Fruit fly (Drosophila melanogaster) whole organism: ENCODE results near the gene CG6236.

Experiments used
- CG8478 ChIP-seq: fragments of >200 bp; optimal IDR thresholded peaks from 2 replicates; lab custom pipeline; 2018; ENCODE audit warnings: inconsistent platforms
- Dll ChIP-seq: fragments of >200 bp; optimal IDR thresholded peaks from 2 replicates; lab custom pipeline; 2017
- EcR ChIP-seq, 2 experiments: fragments of >200 bp; optimal IDR thresholded peaks; 2 replicates each; lab custom pipeline; 2017; ENCODE audit warnings: missing biosample characterization in 2 of 2, missing genetic modification characterization in 2 of 2, missing genetic modification reagents in 2 of 2
- pan ChIP-seq: fragments of >200 bp; optimal IDR thresholded peaks from 2 replicates; lab custom pipeline; 2017
- psq ChIP-seq: fragments of >200 bp; optimal IDR thresholded peaks from 2 replicates; lab custom pipeline; 2017
- usp ChIP-seq: fragments of >200 bp; optimal IDR thresholded peaks from 2 replicates; lab custom pipeline; 2017; ENCODE audit warnings: missing biosample characterization, missing genetic modification characterization, mixed read lengths

CG6236 gene

dm6 chr3R:15320747-15321085 lies 7.4 kb downstream of the CG6236 start, which contains the start of gene ear:
ear (plus strand) TSS chr3R:15320756.
- TF ChIP-seq CG8478 (lab: Kevin White, UChicago) (no peak), Dll (no peak), pan (lab: Kevin White, UChicago) (no peak), usp (no peak), psq (no peak), EcR (GFP tag; optimal IDR thresholded peaks at IDR 0.05; lab: Kevin White, UChicago) (no peak)

DNA sequence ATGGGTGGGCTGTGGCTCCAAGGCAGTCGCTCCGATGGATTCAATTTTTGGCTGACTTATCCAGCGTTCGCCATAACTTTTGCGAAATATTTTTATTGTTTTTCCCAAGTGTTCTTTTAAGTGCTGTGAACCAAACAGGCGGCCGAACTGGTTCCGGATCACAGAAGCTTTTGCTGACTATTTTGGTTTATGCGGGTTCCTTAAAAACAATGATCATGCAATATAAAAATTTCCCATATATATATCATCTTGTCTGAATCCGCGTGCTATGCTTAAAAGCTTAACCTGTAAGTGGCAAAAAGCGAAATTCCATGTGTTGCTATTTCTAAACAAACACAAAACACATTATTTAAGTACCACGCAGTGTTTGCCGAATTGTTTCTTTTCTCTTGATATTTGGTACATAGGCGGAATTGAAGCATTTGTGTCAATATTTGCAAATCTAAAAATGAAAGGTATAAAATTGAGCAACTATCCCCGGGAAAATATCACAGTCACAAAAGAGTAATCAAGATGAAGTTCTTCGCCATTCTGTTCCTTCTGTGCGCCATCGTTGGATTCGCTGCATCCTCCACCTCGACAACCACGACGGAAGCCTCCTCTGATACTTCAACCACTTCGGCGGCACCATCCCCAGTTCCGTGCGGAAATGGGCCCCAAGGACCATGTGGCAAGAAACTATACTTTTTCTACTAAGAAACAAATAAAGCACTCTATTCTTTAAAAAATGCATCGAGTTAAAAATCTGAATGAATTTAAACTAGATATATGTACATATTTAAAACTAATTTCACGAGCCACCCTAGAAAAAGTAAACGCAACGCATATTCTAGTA lies 7.9 kb downstream of the CG6236 start, which contains the start of the genes CG6276 and CG44040:
CG6276 (minus strand) TSS at position 158 of the 835 bp plus-strand sequence.
CG44040 (plus strand) TSS at position 467 of the 835 bp plus-strand sequence.
- TF ChIP-seq psq (no peak), usp (no peak), EcR (GFP tag; optimal IDR thresholded peaks at IDR 0.05; lab: Kevin White, UChicago) (no peak), Dll (no peak), pan (lab: Kevin White, UChicago) (no peak), CG8478 (lab: Kevin White, UChicago) (no peak)

DNA sequence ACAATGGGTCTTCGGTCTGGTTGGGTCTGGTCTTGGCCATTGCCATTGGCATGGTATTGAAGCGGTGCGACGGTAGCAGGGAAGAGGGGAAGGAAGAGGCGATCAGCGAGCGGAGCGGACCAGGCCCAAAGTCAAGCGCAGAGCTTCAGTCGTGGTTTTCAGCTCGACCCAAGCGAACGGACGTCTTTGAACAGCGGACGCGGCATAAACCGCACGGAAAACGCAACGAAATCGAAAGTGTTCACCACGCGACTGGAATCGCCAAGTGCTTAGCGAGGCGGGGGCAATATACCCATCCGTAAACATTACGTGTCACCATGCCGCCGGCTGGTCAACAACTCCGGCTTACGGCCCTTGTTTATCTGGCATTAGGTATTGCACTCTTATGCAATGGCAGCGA lies 11.7 kb downstream of the CG6236 start, which contains the start of gene CG14866:
CG14866 (plus strand) TSS at position 146 of the 400 bp plus-strand sequence.
- TF ChIP-seq usp (no peak), pan (lab: Kevin White, UChicago) (no peak), CG8478 (lab: Kevin White, UChicago) (no peak), EcR (GFP tag; optimal IDR thresholded peaks at IDR 0.05; lab: Kevin White, UChicago) (no peak), psq (no peak), Dll (no peak)

DNA sequence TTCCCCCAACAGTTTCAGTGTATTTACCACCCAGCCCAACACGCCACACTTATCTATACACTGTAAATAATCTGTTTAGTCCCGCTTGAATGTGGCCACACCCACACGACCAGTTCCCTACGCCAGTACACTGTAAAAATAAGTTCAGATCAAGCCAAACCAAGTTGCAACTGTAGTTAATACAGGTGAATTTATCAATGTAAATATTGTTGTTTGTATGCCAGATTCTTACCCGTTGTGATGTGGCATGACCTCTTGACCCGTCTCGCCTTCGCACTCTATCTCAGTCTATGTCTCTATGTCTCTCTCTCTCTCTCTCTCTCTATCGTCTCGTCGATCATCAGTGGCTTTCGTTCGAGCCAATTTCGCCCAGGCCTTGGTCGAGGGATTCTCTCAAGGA lies 14.2 kb downstream of the CG6236 start:
- TF ChIP-seq Dll (no peak), CG8478 (lab: Kevin White, UChicago) (no peak), EcR (GFP tag; optimal IDR thresholded peaks at IDR 0.05; lab: Kevin White, UChicago) (no peak), pan (lab: Kevin White, UChicago) (no peak), usp (no peak), psq (no peak)

DNA sequence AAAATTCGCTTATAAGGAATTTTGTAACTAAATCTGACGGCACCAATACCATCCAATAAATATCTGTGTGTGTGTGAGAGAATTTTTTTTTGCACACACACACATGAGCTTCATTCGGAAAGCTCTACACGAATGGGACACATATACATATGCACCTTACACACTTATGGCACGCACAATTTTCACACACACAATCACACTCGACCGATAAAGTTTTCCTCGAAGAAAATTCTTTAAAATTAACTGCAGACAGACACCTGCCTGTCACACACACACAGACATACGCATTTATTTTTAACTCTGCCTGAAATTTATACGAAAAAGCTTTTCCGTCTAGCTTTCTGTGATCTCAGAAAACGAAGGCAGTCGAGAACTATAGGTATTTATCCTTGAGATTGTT lies 17.4 kb downstream of the CG6236 start:
- TF ChIP-seq CG8478 (lab: Kevin White, UChicago) (no peak), pan (lab: Kevin White, UChicago) (no peak), usp (no peak), psq (no peak), Dll (no peak), EcR (GFP tag; optimal IDR thresholded peaks at IDR 0.05; lab: Kevin White, UChicago) (no peak)

- no peak for TF ChIP-seq usp
- TF ChIP-seq CG8478 (lab: Kevin White, UChicago) = no peak
Measured at dm6 chr3R:15309924-15310323, 18.1 kb downstream of the CG6236 start, which contains the start of gene Tm2. Tm2 (plus strand) TSS chr3R:15310193.

- TF ChIP-seq Dll (no peak), EcR (GFP tag; optimal IDR thresholded peaks at IDR 0.05; lab: Kevin White, UChicago) (no peak), CG8478 (lab: Kevin White, UChicago) (no peak), pan (lab: Kevin White, UChicago) (no peak), psq (no peak), usp (no peak)
Measured at dm6 chr3R:15305246-15305645, 22.8 kb downstream of the CG6236 start.

dm6 chr3R:15297904-15298303 lies 30.2 kb downstream of the CG6236 start:
- TF ChIP-seq usp (no peak), EcR (GFP tag; optimal IDR thresholded peaks at IDR 0.05; lab: Kevin White, UChicago) (no peak), Dll (no peak), CG8478 (lab: Kevin White, UChicago) (no peak), psq (no peak), pan (lab: Kevin White, UChicago) (no peak)

- TF ChIP-seq EcR (GFP tag; optimal IDR thresholded peaks at IDR 0.05; lab: Kevin White, UChicago) = no peak
- TF ChIP-seq psq = no peak
- TF ChIP-seq CG8478 (lab: Kevin White, UChicago) = no peak
- TF ChIP-seq pan (lab: Kevin White, UChicago) = no peak
- TF ChIP-seq usp = no peak
- TF ChIP-seq Dll = no peak
Measured at dm6 chr3R:15293878-15294350, 34.2 kb downstream of the CG6236 start.

DNA sequence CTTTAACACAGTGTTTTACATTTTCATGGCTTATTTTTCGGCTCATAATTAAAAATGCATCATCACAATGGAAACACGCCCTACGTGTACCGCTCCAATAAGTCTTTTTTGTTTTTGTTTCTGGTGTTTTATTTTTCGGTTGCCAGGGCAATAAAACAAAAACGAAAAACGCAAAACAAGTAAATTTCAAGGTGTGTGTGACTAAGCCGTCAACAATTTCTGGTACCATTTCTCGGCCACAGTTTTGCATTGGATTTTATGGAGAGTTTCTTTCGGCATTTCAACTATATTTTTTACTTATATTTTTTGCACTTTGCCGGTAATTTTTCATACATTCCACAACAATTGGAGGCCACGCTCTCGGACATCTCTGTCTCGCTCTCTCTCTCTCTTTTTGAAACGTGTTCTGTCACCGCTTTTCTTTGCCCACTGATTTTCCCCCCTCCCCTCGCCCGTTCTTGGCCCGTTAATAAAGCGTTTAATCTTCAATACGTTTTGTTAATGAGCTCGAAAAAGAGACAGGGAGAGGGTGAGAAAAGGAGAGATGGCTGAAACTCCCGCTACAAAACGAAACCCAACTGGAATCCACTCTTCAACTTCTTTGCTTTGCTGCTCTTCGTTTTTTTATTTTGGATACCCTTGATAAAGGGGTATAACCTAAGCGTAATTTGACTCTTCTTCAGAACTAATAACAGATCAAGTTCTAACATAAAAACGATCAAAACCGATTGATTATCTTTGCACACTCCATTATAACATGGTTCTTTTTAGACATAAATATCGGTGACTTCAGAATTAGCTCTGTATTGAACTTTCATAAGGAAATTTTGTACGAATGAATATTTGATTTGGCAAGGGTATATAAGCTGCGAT lies 34.8 kb downstream of the CG6236 start:
- TF ChIP-seq EcR (GFP tag; optimal IDR thresholded peaks at IDR 0.05; lab: Kevin White, UChicago) (no peak), Dll (no peak), pan (lab: Kevin White, UChicago) (no peak), usp (no peak), psq (no peak), CG8478 (lab: Kevin White, UChicago) (no peak)

dm6 chr3R:15292241-15293004 lies 35.6 kb downstream of the CG6236 start:
- TF ChIP-seq Dll = no peak
- no peak for TF ChIP-seq CG8478 (lab: Kevin White, UChicago)
- TF ChIP-seq EcR (GFP tag; optimal IDR thresholded peaks at IDR 0.05; lab: Kevin White, UChicago) = no peak
- TF ChIP-seq pan (lab: Kevin White, UChicago) = no peak
- no peak for TF ChIP-seq usp
- TF ChIP-seq psq = no peak
